Worm (Caenorhabditis elegans): ENCODE results near the gene abhd-5.2.

ce11 chrV:4864330-4864729, 19.8 kb downstream of the abhd-5.2 start:
- no peak for TF ChIP-seq aha-1 (tag; optimal IDR thresholded peaks at IDR 0.05)
- no peak for TF ChIP-seq unc-62 (GFP tag; optimal IDR thresholded peaks at IDR 0.05)
- no peak for TF ChIP-seq fkh-10 (GFP tag; optimal IDR thresholded peaks at IDR 0.05)
- TF ChIP-seq nhr-77 (tag; optimal IDR thresholded peaks at IDR 0.05) = no peak
- TF ChIP-seq blmp-1 (tag; optimal IDR thresholded peaks at IDR 0.05) = no peak

All from whole organism, L1 larva.